Worm (Caenorhabditis elegans): Measurements from ENCODE around the gene Y57E12B.10.

Y57E12B.10 gene

DNA sequence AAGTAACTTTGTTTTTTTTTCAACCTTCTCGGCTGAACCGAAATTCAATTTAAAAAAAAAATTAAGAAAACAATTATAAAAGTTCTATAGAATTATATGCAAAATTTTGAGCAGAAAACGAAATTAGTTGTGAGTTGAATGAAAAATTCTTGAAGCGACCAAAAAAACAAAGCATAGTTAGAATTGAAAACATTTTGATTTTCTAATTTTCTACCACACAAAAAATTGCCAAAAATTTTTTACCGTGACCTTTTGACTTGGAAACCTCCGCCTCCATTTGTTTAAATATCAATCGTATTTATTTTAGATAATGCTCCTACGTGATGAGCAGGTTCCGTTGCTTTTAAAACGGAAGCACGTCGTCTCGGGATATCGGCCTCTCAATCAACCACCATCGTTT lies 41.0 kb downstream of the Y57E12B.10 start, which contains the start of gene K11C4.2:
Gene K11C4.2, plus strand, starts transcription at position 301 of the 400 bp plus-strand sequence.
- TF ChIP-seq ceh-30 (tag; optimal IDR thresholded peaks at IDR 0.05) (no peak), hlh-15 (tag; optimal IDR thresholded peaks at IDR 0.05) (no peak), odd-2 (tag; optimal IDR thresholded peaks at IDR 0.05) (no peak), ahr-1 (tag; optimal IDR thresholded peaks at IDR 0.05) (no peak), ceh-2 (tag; optimal IDR thresholded peaks at IDR 0.05) (no peak), ama-1 (optimal IDR thresholded peaks at IDR 0.05) (no peak), syd-9 (tag; optimal IDR thresholded peaks at IDR 0.05) (no peak), ceh-6 (GFP tag; optimal IDR thresholded peaks at IDR 0.05) (no peak), fkh-10 (GFP tag; optimal IDR thresholded peaks at IDR 0.05) (no peak), zip-5 (tag; optimal IDR thresholded peaks at IDR 0.05) (no peak), hlh-8 (tag; optimal IDR thresholded peaks at IDR 0.05) (no peak), nhr-11 (tag; optimal IDR thresholded peaks at IDR 0.05) (no peak)

DNA sequence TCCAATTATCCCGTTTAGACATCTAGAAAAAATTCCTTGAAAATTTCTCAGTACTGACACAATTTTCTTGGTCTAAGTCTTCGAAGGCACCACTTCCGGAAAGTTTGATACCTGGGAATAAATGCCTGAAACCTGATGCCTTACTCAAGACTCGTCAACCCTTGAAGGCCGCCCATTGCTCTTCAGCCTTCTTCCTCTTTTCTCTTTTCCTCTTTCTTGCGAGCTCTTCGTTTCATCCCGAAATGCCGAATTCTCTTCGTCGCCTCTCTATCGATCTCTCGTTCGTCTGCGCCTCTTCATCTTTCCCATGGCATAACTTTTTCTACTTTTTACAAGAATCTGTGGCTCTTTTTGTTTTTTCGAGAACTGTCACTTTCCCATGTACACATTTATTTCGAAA lies 42.1 kb downstream of the Y57E12B.10 start:
- TF ChIP-seq ahr-1 (tag; optimal IDR thresholded peaks at IDR 0.05) (no peak), ceh-48 (tag; optimal IDR thresholded peaks at IDR 0.05) (peak; percentile 59), tbx-2 (tag; optimal IDR thresholded peaks at IDR 0.05) (peak; percentile 10), ceh-31 (tag; optimal IDR thresholded peaks at IDR 0.05) (peak; percentile 5), ceh-34 (tag; optimal IDR thresholded peaks at IDR 0.05) (peak; percentile 88), syd-9 (tag; optimal IDR thresholded peaks at IDR 0.05) (peak; percentile 25), ceh-18 (tag; optimal IDR thresholded peaks at IDR 0.05) (no peak), fkh-10 (GFP tag; optimal IDR thresholded peaks at IDR 0.05) (no peak), unc-42 (tag; optimal IDR thresholded peaks at IDR 0.05) (peak; percentile 19), ceh-19 (GFP tag; optimal IDR thresholded peaks at IDR 0.05) (peak; percentile 52), nfya-1 (tag; optimal IDR thresholded peaks at IDR 0.05) (no peak)

DNA sequence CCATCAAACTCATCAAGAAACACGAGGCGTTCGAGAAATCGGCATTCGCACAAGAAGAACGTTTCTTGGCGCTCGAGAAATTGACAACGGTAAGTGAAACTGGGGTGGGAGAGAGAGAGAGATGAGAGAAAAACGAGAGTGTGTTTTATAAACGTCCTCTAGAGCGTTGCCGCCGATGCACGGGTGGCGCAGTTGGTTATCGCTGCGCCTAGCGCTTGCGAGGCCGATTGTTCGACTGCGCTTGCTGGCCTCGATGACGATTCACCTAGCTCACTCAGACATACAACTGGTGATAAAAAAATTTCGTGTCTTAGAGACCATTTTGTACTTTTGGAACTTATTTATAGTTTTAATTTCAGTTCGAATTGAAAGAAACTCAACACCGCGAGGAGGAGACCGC lies 47.0 kb downstream of the Y57E12B.10 start:
- TF ChIP-seq ceh-48 (tag; optimal IDR thresholded peaks at IDR 0.05), result peak; percentile 46
- TF ChIP-seq madf-2 (tag; optimal IDR thresholded peaks at IDR 0.05), result peak; percentile 75
- peak; percentile 71 for TF ChIP-seq F13H6.1 (tag; optimal IDR thresholded peaks at IDR 0.05)
- TF ChIP-seq unc-55 (GFP tag; optimal IDR thresholded peaks at IDR 0.05), result no peak
- peak; percentile 38 for TF ChIP-seq dve-1 (tag; optimal IDR thresholded peaks at IDR 0.05)
- TF ChIP-seq elt-4 (tag; optimal IDR thresholded peaks at IDR 0.05), result no peak
- no peak for TF ChIP-seq tbx-7 (tag; optimal IDR thresholded peaks at IDR 0.05)
- TF ChIP-seq sox-4 (tag; optimal IDR thresholded peaks at IDR 0.05), result peak; percentile 82
- no peak for TF ChIP-seq ama-1 (optimal IDR thresholded peaks at IDR 0.05)
- peak; percentile 58; the same call in 1 of the 2 replicates for TF ChIP-seq ceh-45 (GFP tag; IDR thresholded peaks at IDR 0.05)
- TF ChIP-seq K02D7.2 (tag; optimal IDR thresholded peaks at IDR 0.05), result peak; percentile 62
- TF ChIP-seq K09A11.1 (tag; optimal IDR thresholded peaks at IDR 0.05; ENCODE audit: insufficient read depth), result no peak
- peak; percentile 82 for TF ChIP-seq ref-2 (tag; optimal IDR thresholded peaks at IDR 0.05)
- peak; percentile 56 for TF ChIP-seq eyg-1 (tag; optimal IDR thresholded peaks at IDR 0.05)
- peak; percentile 77 for TF ChIP-seq syd-9 (tag; optimal IDR thresholded peaks at IDR 0.05)
- TF ChIP-seq ceh-14 (tag; optimal IDR thresholded peaks at IDR 0.05), result peak; percentile 73
- peak; percentile 70 for TF ChIP-seq pat-9 (tag; optimal IDR thresholded peaks at IDR 0.05)
- peak; percentile 70 for TF ChIP-seq hlh-13 (GFP tag; optimal IDR thresholded peaks at IDR 0.05)
- peak; percentile 82 for TF ChIP-seq fkh-6 (tag; optimal IDR thresholded peaks at IDR 0.05)
- TF ChIP-seq ceh-9 (tag; optimal IDR thresholded peaks at IDR 0.05), result no peak
- peak; percentile 11 for TF ChIP-seq ceh-2 (tag; optimal IDR thresholded peaks at IDR 0.05)
- peak; percentile 50 for TF ChIP-seq ahr-1 (tag; optimal IDR thresholded peaks at IDR 0.05)
- no peak for TF ChIP-seq hlh-30 (tag; optimal IDR thresholded peaks at IDR 0.05; ENCODE audit: insufficient read depth)
- no peak for TF ChIP-seq ets-4 (tag; optimal IDR thresholded peaks at IDR 0.05)
- peak; percentile 49 for TF ChIP-seq nfya-1 (tag; optimal IDR thresholded peaks at IDR 0.05)
- TF ChIP-seq unc-42 (tag; optimal IDR thresholded peaks at IDR 0.05), result peak; percentile 56
- peak; percentile 83 for TF ChIP-seq ceh-34 (tag; optimal IDR thresholded peaks at IDR 0.05)
- TF ChIP-seq pax-1 (tag; optimal IDR thresholded peaks at IDR 0.05), result no peak
- peak; percentile 18 for TF ChIP-seq odd-2 (tag; optimal IDR thresholded peaks at IDR 0.05)
- TF ChIP-seq hlh-6 (tag; optimal IDR thresholded peaks at IDR 0.05), result peak; percentile 84
- no peak for TF ChIP-seq nhr-11 (tag; optimal IDR thresholded peaks at IDR 0.05)
- peak; percentile 64 for TF ChIP-seq fax-1 (tag; optimal IDR thresholded peaks at IDR 0.05)
- peak; percentile 69 for TF ChIP-seq npax-4 (tag; optimal IDR thresholded peaks at IDR 0.05)
- TF ChIP-seq pag-3 (tag; optimal IDR thresholded peaks at IDR 0.05; ENCODE audit: borderline replicate concordance), result no peak
- TF ChIP-seq C38D4.7 (GFP tag; optimal IDR thresholded peaks at IDR 0.05), result peak; percentile 84
- TF ChIP-seq ceh-24 (tag; optimal IDR thresholded peaks at IDR 0.05), result peak; percentile 61
- peak; percentile 52 for TF ChIP-seq zip-5 (tag; optimal IDR thresholded peaks at IDR 0.05)
- peak; percentile 78 for TF ChIP-seq ceh-6 (GFP tag; optimal IDR thresholded peaks at IDR 0.05)
- peak; percentile 52 for TF ChIP-seq tbx-2 (tag; optimal IDR thresholded peaks at IDR 0.05)
- TF ChIP-seq lin-11 (tag; optimal IDR thresholded peaks at IDR 0.05), result peak; percentile 71
